Fruit fly (Drosophila melanogaster) whole organism, wandering third instar larva: ENCODE results near the gene CG11601.

ENCODE experiments used
- Abd-B ChIP-seq: fragments of >200 bp; optimal IDR thresholded peaks from 2 replicates; lab custom pipeline; 2017; ENCODE audit warnings: missing biosample characterization, missing genetic modification characterization
- CG32264 ChIP-seq: fragments of 200-800 bp; sonication (Bioruptor generic); optimal IDR thresholded peaks from 2 replicates; lab custom pipeline; 2016; ENCODE audit warnings: missing biosample characterization, missing genetic modification characterization
- CG9705 ChIP-seq: fragments of 200-800 bp; sonication (Bioruptor generic); optimal IDR thresholded peaks from 2 replicates; lab custom pipeline; 2018; ENCODE audit warnings: missing biosample characterization, mild to moderate bottlenecking, missing genetic modification characterization
- CrebA ChIP-seq: fragments of 200-800 bp; sonication (Bioruptor generic); optimal IDR thresholded peaks from 2 replicates; lab custom pipeline; 2016; ENCODE audit warnings: missing biosample characterization, mild to moderate bottlenecking, missing genetic modification characterization, borderline replicate concordance
- Dfd ChIP-seq: fragments of >200 bp; optimal IDR thresholded peaks from 2 replicates; lab custom pipeline; 2017; ENCODE audit warnings: missing biosample characterization, missing genetic modification characterization
- Dif ChIP-seq: fragments of 200-275, 200-300 bp; sonication (Bioruptor generic); optimal IDR thresholded peaks from 2 replicates; lab custom pipeline; 2018; ENCODE audit warnings: missing biosample characterization, missing genetic modification characterization; ENCODE audit not compliant: partially characterized antibody
- Hnf4 ChIP-seq: fragments of 200-800 bp; sonication (Bioruptor generic); optimal IDR thresholded peaks from 2 replicates; lab custom pipeline; 2016; ENCODE audit warnings: missing biosample characterization, mild to moderate bottlenecking, missing genetic modification characterization
- Hr78 ChIP-seq: fragments of >200 bp; optimal IDR thresholded peaks from 2 replicates; lab custom pipeline; 2017; ENCODE audit warnings: missing biosample characterization, missing genetic modification characterization
- Jra ChIP-seq: sonication (Bioruptor generic); optimal IDR thresholded peaks from 2 replicates; lab custom pipeline; 2016; ENCODE audit warnings: missing biosample characterization, missing genetic modification characterization
- Mio ChIP-seq: sonication (Bioruptor generic); optimal IDR thresholded peaks from 2 replicates; lab custom pipeline; 2016; ENCODE audit warnings: missing biosample characterization, missing genetic modification characterization
- Myc ChIP-seq: fragments of >200 bp; optimal IDR thresholded peaks from 2 replicates; lab custom pipeline; 2017
- N ChIP-seq: fragments of >200 bp; optimal IDR thresholded peaks from 2 replicates; lab custom pipeline; 2018; ENCODE audit warnings: missing biosample characterization, missing external identifiers, missing genetic modification characterization
- OdsH ChIP-seq: fragments of 200-800 bp; sonication (Bioruptor generic); optimal IDR thresholded peaks from 2 replicates; lab custom pipeline; 2016; ENCODE audit warnings: missing biosample characterization, mild to moderate bottlenecking, missing genetic modification characterization
- Rel ChIP-seq, 2 experiments: fragments of 200-800 bp; sonication (Bioruptor generic) in 1 of 2; optimal IDR thresholded peaks; 2 replicates in 1 of 2; 3 replicates in 1 of 2; lab custom pipeline; 2016 to 2019; ENCODE audit warnings: mild to moderate bottlenecking in 2 of 2, missing biosample characterization in 2 of 2, missing genetic modification characterization in 2 of 2, moderate library complexity in 1 of 2
- Vsx2 ChIP-seq: fragments of 200-300, 225-300 bp; sonication (Bioruptor generic); optimal IDR thresholded peaks from 2 replicates; lab custom pipeline; 2018; ENCODE audit warnings: missing biosample characterization, missing genetic modification characterization; ENCODE audit not compliant: partially characterized antibody
- br ChIP-seq: fragments of 200-800 bp; sonication (Bioruptor generic); optimal IDR thresholded peaks from 2 replicates; lab custom pipeline; 2016; ENCODE audit warnings: missing biosample characterization, missing genetic modification characterization
- dl ChIP-seq, 2 experiments: fragments of 175-275, 200-275 bp in 1 of 2; fragments of 200-275 bp in 1 of 2; sonication (Bioruptor generic); optimal IDR thresholded peaks; lab custom pipeline; 2018; ENCODE audit warnings: mild to moderate bottlenecking in 2 of 2, missing biosample characterization in 2 of 2, missing genetic modification characterization in 2 of 2, moderate library complexity in 2 of 2; ENCODE audit not compliant: partially characterized antibody in 2 of 2, insufficient read depth in 1 of 2
- dmrt93B ChIP-seq: fragments of 200-800 bp; sonication (Bioruptor generic); optimal IDR thresholded peaks from 2 replicates; lab custom pipeline; 2018; ENCODE audit warnings: missing biosample characterization, mild to moderate bottlenecking, missing genetic modification characterization
- ey ChIP-seq: fragments of 200-800 bp; sonication (Bioruptor generic); optimal IDR thresholded peaks from 2 replicates; lab custom pipeline; 2016; ENCODE audit warnings: missing biosample characterization, missing genetic modification characterization
- foxo ChIP-seq, 2 experiments: fragments of 200-800 bp; sonication (Bioruptor generic); optimal IDR thresholded peaks; 2 replicates in 1 of 2; 3 replicates in 1 of 2; lab custom pipeline; 2016 to 2017; ENCODE audit warnings: missing biosample characterization in 2 of 2, missing genetic modification characterization in 2 of 2
- fru ChIP-seq: fragments of 200-800 bp; sonication (Bioruptor generic); optimal IDR thresholded peaks from 3 replicates; lab custom pipeline; 2016; ENCODE audit warnings: missing biosample characterization, mild to moderate bottlenecking, missing genetic modification characterization
- jim ChIP-seq: fragments of 175-275, 200-325 bp; sonication (Bioruptor generic); optimal IDR thresholded peaks from 2 replicates; lab custom pipeline; 2016; ENCODE audit warnings: missing biosample characterization, mild to moderate bottlenecking, missing genetic modification characterization
- pan ChIP-seq: fragments of >200 bp; optimal IDR thresholded peaks from 2 replicates; lab custom pipeline; 2017
- psq ChIP-seq: fragments of 200-800 bp; sonication (Bioruptor generic); optimal IDR thresholded peaks from 3 replicates; lab custom pipeline; 2017; ENCODE audit warnings: missing biosample characterization, mild to moderate bottlenecking, missing genetic modification characterization, moderate library complexity
- rgr ChIP-seq: fragments of 200-800 bp; sonication (Bioruptor generic); optimal IDR thresholded peaks from 3 replicates; lab custom pipeline; 2016; ENCODE audit warnings: missing biosample characterization, mild to moderate bottlenecking, missing genetic modification characterization
- sv ChIP-seq: fragments of 200-800 bp; sonication (Bioruptor generic); optimal IDR thresholded peaks from 3 replicates; lab custom pipeline; 2016; ENCODE audit warnings: missing biosample characterization, missing genetic modification characterization
- tai ChIP-seq: sonication (Bioruptor generic); optimal IDR thresholded peaks from 2 replicates; lab custom pipeline; 2016; ENCODE audit warnings: missing biosample characterization, missing genetic modification characterization
- usp ChIP-seq: fragments of >200 bp; optimal IDR thresholded peaks from 2 replicates; lab custom pipeline; 2017; ENCODE audit warnings: missing biosample characterization, missing genetic modification characterization

CG11601 gene

DNA sequence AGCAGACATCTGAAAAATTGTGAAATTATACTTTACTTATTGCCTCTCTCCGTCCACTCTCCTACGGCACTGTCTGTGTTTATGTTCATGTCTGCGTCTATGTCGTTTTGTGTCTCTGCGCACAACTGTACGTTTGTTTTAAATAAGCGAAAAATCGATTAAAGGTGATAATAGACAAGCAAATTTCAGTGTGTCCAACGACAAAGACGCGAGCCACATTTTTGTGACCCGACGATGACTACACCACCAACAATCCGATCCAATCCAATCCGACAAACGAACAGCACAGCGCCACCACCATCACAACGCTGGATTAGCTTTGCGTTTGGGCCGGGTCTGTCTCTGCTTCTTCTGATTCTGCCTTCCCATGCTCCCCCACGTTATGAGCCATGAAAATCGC lies 38.5 kb downstream of the CG11601 start:
- TF ChIP-seq Dfd (GFP tag; lab: Kevin White, UChicago) (no peak), CrebA (GFP tag; lab: Kevin White, UChicago) (no peak), sv (GFP tag; lab: Kevin White, UChicago) (no peak), jim (no peak), Myc (lab: Kevin White, UChicago) (no peak), Jra (GFP tag; lab: Kevin White, UChicago) (no peak), Abd-B (no peak), CG9705 (GFP tag; lab: Kevin White, UChicago) (no peak)

DNA sequence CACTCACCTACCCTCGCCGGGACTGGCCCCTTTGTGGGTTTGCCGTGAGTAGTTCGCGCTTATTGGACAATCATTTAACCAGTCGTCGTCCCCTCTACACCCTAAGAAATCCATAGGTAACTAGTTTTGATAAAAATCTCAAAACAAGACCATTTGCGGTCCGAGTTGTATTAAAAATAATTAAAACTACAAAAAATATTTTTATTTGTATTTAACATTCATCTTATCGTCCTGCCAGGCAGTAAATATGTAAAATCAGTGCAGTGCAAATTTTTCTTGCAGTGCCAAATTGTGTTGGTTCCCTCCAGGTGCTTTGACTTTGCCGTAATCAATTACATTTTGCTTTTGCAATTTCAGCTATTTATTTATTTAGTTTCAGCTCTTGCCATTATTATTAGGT lies 39.2 kb downstream of the CG11601 start:
- TF ChIP-seq Abd-B (no peak), foxo (GFP tag; optimal IDR thresholded peaks at IDR 0.05; lab: Kevin White, UChicago) (no peak), rgr (no peak), Vsx2 (GFP tag; lab: Kevin White, UChicago) (no peak), fru (GFP tag; lab: Kevin White, UChicago) (no peak), N (no peak), sv (GFP tag; lab: Kevin White, UChicago) (no peak), Mio (GFP tag; lab: Kevin White, UChicago) (no peak), br (GFP tag; lab: Kevin White, UChicago) (no peak), Hr78 (GFP tag; lab: Kevin White, UChicago) (no peak), ey (no peak)

DNA sequence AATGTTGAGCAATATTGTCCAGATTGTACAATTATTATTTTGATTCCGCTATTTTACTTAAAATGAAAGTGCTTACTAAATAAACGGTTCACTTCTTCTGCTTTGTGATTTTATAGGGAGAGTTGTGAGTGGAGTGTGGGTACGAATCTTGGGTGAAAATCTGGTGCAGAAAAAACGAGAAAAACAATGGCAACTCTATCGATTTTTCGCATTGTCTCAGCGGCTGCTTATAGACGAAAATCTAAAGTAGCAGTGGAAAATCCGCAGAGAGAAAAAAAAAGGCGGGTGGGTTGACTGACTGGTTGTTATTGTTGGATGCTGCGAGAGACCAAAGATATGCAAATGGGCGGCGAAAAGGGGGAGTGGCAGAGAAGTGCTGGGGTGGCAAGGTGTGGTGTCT lies 39.9 kb downstream of the CG11601 start:
- TF ChIP-seq foxo (GFP tag; optimal IDR thresholded peaks at IDR 0.05; lab: Kevin White, UChicago) (no peak), N (no peak), pan (no peak), CG32264 (GFP tag; lab: Kevin White, UChicago) (no peak), tai (GFP tag; lab: Kevin White, UChicago) (no peak), dmrt93B (GFP tag; lab: Kevin White, UChicago) (no peak), Mio (GFP tag; lab: Kevin White, UChicago) (no peak), Dif (GFP tag; lab: Kevin White, UChicago) (no peak), psq (GFP tag; lab: Kevin White, UChicago) (no peak), Hnf4 (GFP tag; lab: Kevin White, UChicago) (no peak), sv (GFP tag; lab: Kevin White, UChicago) (no peak), Abd-B (no peak), Vsx2 (GFP tag; lab: Kevin White, UChicago) (no peak), OdsH (no peak), dl (GFP tag; optimal IDR thresholded peaks at IDR 0.05; lab: Kevin White, UChicago; ENCODE audit: insufficient read depth in 1 of 2, partially characterized antibody in 2 of 2) (no peak), Dfd (GFP tag; lab: Kevin White, UChicago) (no peak)
- TF ChIP-seq, all 38 proteins: peak for 0

DNA sequence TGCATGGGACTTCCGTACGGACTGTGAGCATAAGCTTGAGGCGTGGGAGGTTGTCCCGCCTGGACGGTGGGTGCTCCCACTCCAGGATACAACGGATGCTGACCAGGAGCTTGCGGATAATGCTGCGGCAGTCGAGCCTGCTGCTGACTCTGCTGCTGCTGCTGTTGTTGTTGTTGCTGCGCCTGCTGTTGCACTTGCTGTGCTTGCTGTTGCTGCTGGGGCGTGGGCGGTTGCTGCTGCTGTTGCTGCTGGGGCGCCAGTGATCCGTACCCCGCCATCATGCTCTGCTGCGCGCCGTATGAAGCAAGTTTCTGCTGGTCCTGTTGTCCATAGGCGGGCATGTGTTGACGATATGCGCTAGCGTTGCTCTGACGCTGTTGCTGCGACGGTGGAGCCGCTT lies 41.7 kb downstream of the CG11601 start:
- TF ChIP-seq Dfd (GFP tag; lab: Kevin White, UChicago) (peak; percentile 91), foxo (GFP tag; optimal IDR thresholded peaks at IDR 0.05; lab: Kevin White, UChicago) (no peak)

DNA sequence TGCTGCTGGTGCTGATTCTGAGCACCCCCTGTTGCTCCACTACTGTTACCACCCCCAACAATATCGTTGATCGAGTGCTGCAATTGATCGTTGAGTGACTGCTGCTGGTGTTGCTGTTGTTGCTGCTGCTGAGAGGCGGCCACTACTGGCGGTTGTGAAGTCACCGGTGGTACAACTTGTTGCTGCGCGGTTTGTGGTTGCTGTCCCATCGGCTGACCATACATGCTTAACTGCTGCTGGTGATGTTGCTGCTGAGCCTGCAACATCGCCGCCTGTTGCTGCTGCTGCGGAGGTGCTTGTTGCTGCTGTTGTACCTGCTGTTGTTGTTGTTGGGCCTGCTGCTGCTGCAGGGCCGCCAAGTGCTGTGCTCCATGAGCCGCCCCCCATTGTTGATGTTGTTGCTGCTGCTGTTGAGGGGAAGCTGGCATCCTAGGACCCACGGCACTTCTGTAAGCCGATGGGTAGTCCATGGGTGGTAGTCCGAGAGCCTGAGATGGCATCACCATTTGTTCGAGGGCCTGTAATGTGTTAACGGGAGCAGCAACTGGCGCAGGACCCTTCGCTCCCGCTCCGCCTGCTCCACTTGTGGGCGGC lies 42.8 kb downstream of the CG11601 start:
- TF ChIP-seq Dfd (GFP tag; lab: Kevin White, UChicago) (peak; percentile 91), Myc (lab: Kevin White, UChicago) (no peak)

DNA sequence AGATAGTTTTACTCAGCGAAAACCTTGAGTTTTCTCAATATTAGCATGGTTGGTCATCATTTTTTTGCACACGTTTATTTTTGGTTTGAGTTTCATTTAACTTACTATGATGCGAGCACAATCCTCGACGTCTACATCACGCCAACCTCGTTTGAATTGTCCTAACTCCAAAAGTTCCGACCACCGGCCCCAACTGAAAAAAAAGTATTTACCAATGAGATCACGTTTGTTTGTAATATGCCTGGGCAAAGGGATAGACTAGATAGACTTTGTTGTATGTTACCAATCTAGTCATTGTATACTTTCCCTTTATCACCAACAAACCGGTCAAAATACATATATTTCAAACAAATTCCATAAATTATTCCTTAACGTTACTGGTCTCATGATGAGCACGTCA lies 50.9 kb downstream of the CG11601 start, which contains the start of gene CG13693:
Gene CG13693, plus strand, starts transcription at position 301 of the 400 bp plus-strand sequence.
- TF ChIP-seq CG9705 (GFP tag; lab: Kevin White, UChicago): no peak
- TF ChIP-seq Rel (GFP tag; optimal IDR thresholded peaks at IDR 0.05; lab: Kevin White, UChicago): no peak
- no peak for TF ChIP-seq Rel (tag; optimal IDR thresholded peaks at IDR 0.05; lab: Kevin White, UChicago)
- TF ChIP-seq usp (GFP tag; lab: Kevin White, UChicago): no peak
- TF ChIP-seq tai (GFP tag; lab: Kevin White, UChicago): no peak
- no peak for TF ChIP-seq Jra (GFP tag; lab: Kevin White, UChicago)
- TF ChIP-seq Hr78 (GFP tag; lab: Kevin White, UChicago): no peak
- no peak for TF ChIP-seq rgr
